Worm (Caenorhabditis elegans) whole organism, L4 larva: ENCODE measurements around the gene sdz-32.

ENCODE experiments used
- D1046.2 ChIP-seq: fragments of 200-800 bp; sonication (Bioruptor generic); IDR thresholded peaks from 2 replicates; pipeline ENCODE4 v1.3.6; 2022; ENCODE audit warnings: missing genetic modification characterization, missing compliant biosample characterization
- F26F4.8 ChIP-seq: fragments of 200-800 bp; sonication (Bioruptor generic); conservative IDR thresholded peaks from 2 replicates; pipeline ENCODE4 v1.3.6; 2022; ENCODE audit warnings: missing genetic modification characterization, missing compliant biosample characterization
- F37D6.2 ChIP-seq: sonication (generic microtip); optimal IDR thresholded peaks from 2 replicates; lab custom pipeline; 2016; ENCODE audit warnings: mild to moderate bottlenecking, missing genetic modification characterization, missing compliant biosample characterization
- F44E2.7 ChIP-seq: fragments of 200-800 bp; sonication (Bioruptor generic); IDR thresholded peaks from 2 replicates; pipeline ENCODE4 v2.1.2; 2022; ENCODE audit warnings: missing genetic modification characterization, missing compliant biosample characterization
- T20F7.1 ChIP-seq: fragments of 200-800 bp; sonication (Bioruptor generic); optimal IDR thresholded peaks from 2 replicates; lab custom pipeline; 2018; ENCODE audit warnings: mild to moderate bottlenecking, missing genetic modification characterization, missing compliant biosample characterization
- T26A8.4 ChIP-seq: fragments of 200-800 bp; sonication (Bioruptor generic); IDR thresholded peaks from 2 replicates; pipeline ENCODE4 v1.3.6; 2022; ENCODE audit warnings: missing genetic modification characterization, missing compliant biosample characterization
- Y105C5A.15 ChIP-seq: fragments of 200-800 bp; sonication (Bioruptor generic); IDR thresholded peaks from 2 replicates; pipeline ENCODE4 v1.3.6; 2022; ENCODE audit warnings: missing genetic modification characterization, missing compliant biosample characterization
- Y5F2A.4 ChIP-seq: fragments of 200-800 bp; sonication (Bioruptor generic); optimal IDR thresholded peaks from 2 replicates; lab custom pipeline; 2018; ENCODE audit warnings: mild to moderate bottlenecking, missing genetic modification characterization, missing compliant biosample characterization
- ZK546.5 ChIP-seq, 2 experiments: sonication (generic microtip); optimal IDR thresholded peaks; 2 replicates each; lab custom pipeline; 2017; ENCODE audit warnings: missing biosample characterization in 2 of 2, missing genetic modification characterization in 2 of 2
- ceh-28 ChIP-seq: fragments of 150-350 bp; optimal IDR thresholded peaks from 2 replicates; lab custom pipeline; 2014; ENCODE audit warnings: missing biosample characterization, missing genetic modification reagents, missing genetic modification characterization
- ceh-32 ChIP-seq: sonication (generic microtip); optimal IDR thresholded peaks from 2 replicates; lab custom pipeline; 2016; ENCODE audit warnings: mild to moderate bottlenecking, missing genetic modification characterization, missing compliant biosample characterization; ENCODE audit not compliant: poor library complexity
- ceh-62 ChIP-seq: sonication (generic microtip); optimal IDR thresholded peaks from 2 replicates; lab custom pipeline; 2017; ENCODE audit warnings: missing biosample characterization, missing genetic modification characterization
- ceh-82 ChIP-seq: sonication (generic microtip); optimal IDR thresholded peaks from 2 replicates; lab custom pipeline; 2017; ENCODE audit warnings: missing biosample characterization, missing genetic modification characterization
- cey-2 ChIP-seq: sonication (generic microtip); optimal IDR thresholded peaks from 3 replicates; lab custom pipeline; 2017; ENCODE audit warnings: missing genetic modification characterization, mild to moderate bottlenecking, missing compliant biosample characterization, antibody characterized with exemption, borderline replicate concordance; ENCODE audit not compliant: insufficient read depth
- daf-16 ChIP-seq, 3 experiments: sonication (generic microtip); optimal IDR thresholded peaks; 2 replicates each; lab custom pipeline; 2016 to 2017; ENCODE audit warnings: missing genetic modification characterization in 3 of 3, missing genetic modification reagents in 3 of 3, mild to moderate bottlenecking in 2 of 3, missing compliant biosample characterization in 2 of 3, missing biosample characterization in 1 of 3, moderate library complexity in 1 of 3
- daf-8 ChIP-seq: fragments of 200-800 bp; sonication (Bioruptor generic); IDR thresholded peaks from 2 replicates; pipeline ENCODE4 v1.3.6; 2022; ENCODE audit warnings: missing genetic modification characterization, missing compliant biosample characterization
- dmd-6 ChIP-seq: fragments of 200-800 bp; sonication (Bioruptor generic); IDR thresholded peaks from 2 replicates; pipeline ENCODE4 v1.3.6; 2022; ENCODE audit warnings: missing genetic modification reagents, missing genetic modification characterization, missing compliant biosample characterization
- dmd-8 ChIP-seq: fragments of 200-800 bp; sonication (Bioruptor generic); IDR thresholded peaks from 2 replicates; pipeline ENCODE4 v1.3.6; 2022; ENCODE audit warnings: missing genetic modification characterization, missing compliant biosample characterization
- dpl-1 ChIP-seq: fragments of 150-350 bp; optimal IDR thresholded peaks from 2 replicates; lab custom pipeline; 2014; ENCODE audit warnings: missing biosample characterization, missing genetic modification reagents, missing genetic modification characterization
- dve-1 ChIP-seq: sonication (generic microtip); optimal IDR thresholded peaks from 2 replicates; lab custom pipeline; 2017; ENCODE audit warnings: antibody characterized with exemption, mild to moderate bottlenecking, missing genetic modification characterization, missing compliant biosample characterization; ENCODE audit not compliant: insufficient read depth
- fkh-10 ChIP-seq: fragments of 150-350 bp; optimal IDR thresholded peaks from 2 replicates; lab custom pipeline; 2014; ENCODE audit warnings: missing biosample characterization, missing genetic modification reagents, missing genetic modification characterization
- hif-1 ChIP-seq, 2 experiments: sonication (generic microtip); optimal IDR thresholded peaks; 2 replicates each; lab custom pipeline; 2016 to 2017; ENCODE audit warnings: missing compliant biosample characterization in 2 of 2, missing genetic modification characterization in 2 of 2, missing genetic modification reagents in 2 of 2, missing genotype in 2 of 2, mild to moderate bottlenecking in 1 of 2
- hlh-11 ChIP-seq: fragments of 200-800 bp; sonication (Bioruptor generic); optimal IDR thresholded peaks from 2 replicates; lab custom pipeline; 2018; ENCODE audit warnings: mild to moderate bottlenecking, missing genetic modification characterization, missing compliant biosample characterization
- lim-7 ChIP-seq: fragments of 200-800 bp; sonication (Bioruptor generic); IDR thresholded peaks from 2 replicates; pipeline ENCODE4 v1.3.6; 2022; ENCODE audit warnings: missing genetic modification characterization, missing compliant biosample characterization
- lin-13 ChIP-seq: fragments of 150-350 bp; optimal IDR thresholded peaks from 2 replicates; lab custom pipeline; 2014; ENCODE audit warnings: missing biosample characterization, missing genetic modification reagents, missing genetic modification characterization
- lin-38 ChIP-seq: fragments of 200-800 bp; sonication (Bioruptor generic); IDR thresholded peaks from 2 replicates; pipeline ENCODE4 v1.3.6; 2022; ENCODE audit warnings: missing genetic modification reagents, missing genetic modification characterization, missing compliant biosample characterization
- madf-5 ChIP-seq, 2 experiments: fragments of 200-800 bp; sonication (Bioruptor generic); IDR thresholded peaks; 2 replicates each; pipeline ENCODE4 v1.3.6; 2022; ENCODE audit warnings: missing compliant biosample characterization in 2 of 2, missing genetic modification characterization in 2 of 2
- mep-1 ChIP-seq: fragments of 150-350 bp; sonication (generic microtip); optimal IDR thresholded peaks from 3 replicates; lab custom pipeline; 2014; ENCODE audit warnings: missing biosample characterization, missing genetic modification characterization
- mxl-3 ChIP-seq: fragments of 200-800 bp; sonication (Bioruptor generic); optimal IDR thresholded peaks from 2 replicates; lab custom pipeline; 2018; ENCODE audit warnings: mild to moderate bottlenecking, missing genetic modification characterization, missing compliant biosample characterization
- nhr-237 ChIP-seq: sonication (generic microtip); optimal IDR thresholded peaks from 2 replicates; lab custom pipeline; 2017; ENCODE audit warnings: missing biosample characterization, missing genetic modification characterization
- nhr-25 ChIP-seq: sonication (generic microtip); optimal IDR thresholded peaks from 2 replicates; lab custom pipeline; 2017; ENCODE audit warnings: missing genetic modification characterization, mild to moderate bottlenecking, missing compliant biosample characterization, antibody characterized with exemption, moderate library complexity, borderline replicate concordance; ENCODE audit not compliant: insufficient read depth
- nhr-41 ChIP-seq: fragments of 200-800 bp; sonication (Bioruptor generic); IDR thresholded peaks from 2 replicates; pipeline ENCODE4 v1.3.6; 2022; ENCODE audit warnings: missing genetic modification reagents, missing genetic modification characterization, missing compliant biosample characterization
- nhr-48 ChIP-seq: sonication (generic microtip); optimal IDR thresholded peaks from 2 replicates; lab custom pipeline; 2016; ENCODE audit warnings: mild to moderate bottlenecking, missing genetic modification characterization, missing compliant biosample characterization
- nhr-6 ChIP-seq: fragments of 150-350 bp; optimal IDR thresholded peaks from 2 replicates; lab custom pipeline; 2014; ENCODE audit warnings: missing biosample characterization, missing genetic modification characterization
- nhr-76 ChIP-seq: fragments of 150-350 bp; optimal IDR thresholded peaks from 2 replicates; lab custom pipeline; 2014; ENCODE audit warnings: missing biosample characterization, missing genetic modification characterization
- pha-4 ChIP-seq, 2 experiments: fragments of 150-350 bp in 1 of 2; fragments of 200-800 bp in 1 of 2; sonication (Bioruptor generic) in 1 of 2; IDR thresholded peaks in 1 of 2; optimal IDR thresholded peaks in 1 of 2; 2 replicates each; pipeline versions ENCODE4 v1.3.6 to Lab custom; 2014 to 2022; ENCODE audit warnings: missing genetic modification characterization in 2 of 2, missing genetic modification reagents in 2 of 2, missing biosample characterization in 1 of 2, missing compliant biosample characterization in 1 of 2
- php-3 ChIP-seq: fragments of 200-800 bp; sonication (Bioruptor generic); IDR thresholded peaks from 2 replicates; pipeline ENCODE4 v1.3.6; 2022; ENCODE audit warnings: missing genetic modification reagents, missing genetic modification characterization, missing compliant biosample characterization
- pqm-1 ChIP-seq: sonication (generic microtip); optimal IDR thresholded peaks from 2 replicates; lab custom pipeline; 2017; ENCODE audit warnings: missing biosample characterization, missing genetic modification characterization
- skn-1 ChIP-seq: fragments of 150-350 bp; optimal IDR thresholded peaks from 2 replicates; lab custom pipeline; 2014; ENCODE audit warnings: missing biosample characterization, missing genetic modification characterization
- snpc-1.2 ChIP-seq: fragments of 200-800 bp; sonication (Bioruptor generic); IDR thresholded peaks from 2 replicates; pipeline ENCODE4 v1.3.6; 2022; ENCODE audit warnings: missing genetic modification reagents, missing genetic modification characterization, missing compliant biosample characterization
- snpc-4 ChIP-seq: fragments of 150-350 bp; optimal IDR thresholded peaks from 2 replicates; lab custom pipeline; 2014; ENCODE audit warnings: missing biosample characterization, missing genetic modification characterization
- spr-1 ChIP-seq: sonication (generic microtip); optimal IDR thresholded peaks from 2 replicates; lab custom pipeline; 2016; ENCODE audit warnings: mild to moderate bottlenecking, missing genetic modification characterization, missing compliant biosample characterization
- spr-3 ChIP-seq: fragments of 200-800 bp; sonication (Bioruptor generic); optimal IDR thresholded peaks from 2 replicates; lab custom pipeline; 2018; ENCODE audit warnings: mild to moderate bottlenecking, missing genetic modification characterization, missing compliant biosample characterization
- tra-1 ChIP-seq: fragments of 200-800 bp; sonication (Bioruptor generic); IDR thresholded peaks from 2 replicates; pipeline ENCODE4 v1.3.6; 2022; ENCODE audit warnings: missing genetic modification reagents, missing genetic modification characterization, missing compliant biosample characterization
- unc-130 ChIP-seq: sonication (generic microtip); optimal IDR thresholded peaks from 2 replicates; lab custom pipeline; 2016; ENCODE audit warnings: missing genetic modification reagents, missing genetic modification characterization, missing compliant biosample characterization
- zip-2 ChIP-seq: fragments of 150-350 bp; optimal IDR thresholded peaks from 2 replicates; lab custom pipeline; 2014; ENCODE audit warnings: missing biosample characterization, missing genetic modification characterization
- ztf-11 ChIP-seq: fragments of 150-350 bp; optimal IDR thresholded peaks from 2 replicates; lab custom pipeline; 2014; ENCODE audit warnings: missing biosample characterization, missing genetic modification characterization

Gene sdz-32

DNA sequence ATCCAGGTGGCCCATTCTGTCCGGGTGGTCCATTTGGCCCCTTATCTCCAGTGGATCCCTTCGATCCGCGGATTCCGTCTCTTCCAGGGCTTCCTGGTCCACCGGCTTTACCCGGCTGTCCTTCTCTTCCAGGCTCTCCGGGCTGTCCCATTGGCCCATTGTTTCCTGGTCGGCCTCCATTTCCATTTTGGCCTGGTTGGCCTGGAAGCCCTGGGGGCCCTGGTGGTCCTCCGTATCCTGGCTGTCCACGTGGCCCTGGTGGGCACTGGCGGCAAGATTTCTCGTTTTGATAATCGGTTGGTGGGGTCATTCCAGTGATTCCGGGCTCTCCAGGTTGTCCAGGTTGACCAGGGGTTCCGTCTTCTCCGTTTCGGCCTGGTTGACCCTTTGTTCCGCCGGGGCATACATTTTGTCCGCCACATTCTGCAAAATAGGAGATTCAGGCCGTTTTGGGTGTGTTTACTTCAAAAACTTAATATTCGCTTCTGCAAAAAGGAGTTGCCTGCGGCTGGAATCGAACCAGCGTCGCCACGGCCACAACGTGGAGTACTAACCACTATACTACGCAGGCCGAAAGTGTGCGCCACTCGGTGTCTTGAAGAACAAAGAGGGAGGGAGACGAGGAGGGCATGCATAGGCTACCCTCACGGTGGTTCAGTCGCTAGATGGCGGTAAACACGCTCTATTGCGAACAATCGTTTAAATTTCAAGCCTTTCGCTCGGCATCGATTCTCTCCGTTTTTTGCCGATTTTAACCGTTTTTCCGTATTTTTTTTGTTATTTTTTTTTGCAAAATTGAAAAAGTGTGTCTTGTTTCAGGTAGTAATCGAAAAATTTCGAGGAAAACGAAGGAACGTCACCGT, 47.4 kb downstream of the sdz-32 start, which contains the start of gene W09G10.9 (continued):
- peak; percentile 87 for TF ChIP-seq T26A8.4 (GFP tag; lab: Robert Waterston, UW)
- 0 out of 2 replicates have a peak, but pooled peaks have one; percentile 37 for TF ChIP-seq tra-1 (GFP tag; lab: Robert Waterston, UW)
- peak; percentile 75; the same call in 1 of the 2 replicates for TF ChIP-seq D1046.2
- no peak for TF ChIP-seq nhr-48 (tag; lab: Kevin White, UChicago)
- TF ChIP-seq F37D6.2 (tag; lab: Kevin White, UChicago) = no peak
- peak in 1 of 2 experiments; percentile 25 for TF ChIP-seq hif-1 (tag; optimal IDR thresholded peaks at IDR 0.05; lab: Kevin White, UChicago)
- peak; percentile 9 for TF ChIP-seq spr-3 (GFP tag; lab: Kevin White, UChicago)
- TF ChIP-seq nhr-25 (tag; lab: Kevin White, UChicago) = no peak
- TF ChIP-seq spr-1 (tag; lab: Kevin White, UChicago) = peak; percentile 20
- no peak for TF ChIP-seq zip-2 (tag; lab: Kevin White, UChicago)
- 0 out of 2 replicates have a peak, but pooled peaks have one; percentile 23 for TF ChIP-seq F26F4.8 (GFP tag; lab: Robert Waterston, UW)
- no peak for TF ChIP-seq Y5F2A.4 (GFP tag; lab: Kevin White, UChicago)
- TF ChIP-seq lin-13 (GFP tag; lab: Kevin White, UChicago) = peak; percentile 80
- no peak for TF ChIP-seq ceh-82 (tag; lab: Kevin White, UChicago)
- no peak for TF ChIP-seq ceh-28 (tag; lab: Kevin White, UChicago)
- peak; percentile 90 for TF ChIP-seq pha-4 (GFP tag; IDR thresholded peaks at IDR 0.05; lab: Robert Waterston, UW)
- no peak for TF ChIP-seq pha-4 (tag; optimal IDR thresholded peaks at IDR 0.05; lab: Kevin White, UChicago)
- no peak for TF ChIP-seq Y105C5A.15 (GFP tag; lab: Robert Waterston, UW)
- peak; percentile 15 for TF ChIP-seq mxl-3 (GFP tag; lab: Kevin White, UChicago)
- peak; percentile 32 for TF ChIP-seq unc-130 (GFP tag; lab: Kevin White, UChicago)
- TF ChIP-seq ztf-11 (tag; lab: Kevin White, UChicago) = no peak
- TF ChIP-seq dmd-8 (GFP tag; lab: Robert Waterston, UW) = peak; percentile 87
- TF ChIP-seq skn-1 (tag; lab: Kevin White, UChicago) = no peak
- peak in 1 of 2 experiments; percentile 29 for TF ChIP-seq daf-16 (GFP tag; optimal IDR thresholded peaks at IDR 0.05; lab: Kevin White, UChicago)
- TF ChIP-seq daf-16 (tag; optimal IDR thresholded peaks at IDR 0.05; lab: Kevin White, UChicago) = peak; percentile 54
- TF ChIP-seq F44E2.7 (GFP tag; lab: Robert Waterston, UW) = 0 out of 2 replicates have a peak, but pooled peaks have one; percentile 37
- no peak for TF ChIP-seq nhr-76 (tag; lab: Kevin White, UChicago)
- TF ChIP-seq ceh-32 (tag; lab: Kevin White, UChicago) = no peak
- TF ChIP-seq cey-2 (tag; lab: Kevin White, UChicago) = no peak
- peak; percentile 44 for TF ChIP-seq hlh-11 (tag; lab: Kevin White, UChicago)
- no peak for TF ChIP-seq T20F7.1 (GFP tag; lab: Kevin White, UChicago)
- 0 out of 2 replicates have a peak, but pooled peaks have one; percentile 11 for TF ChIP-seq nhr-41
- TF ChIP-seq ZK546.5 (tag; optimal IDR thresholded peaks at IDR 0.05; lab: Kevin White, UChicago) = no peak
- TF ChIP-seq ceh-62 (tag; lab: Kevin White, UChicago) = no peak
- TF ChIP-seq fkh-10 (GFP tag; lab: Kevin White, UChicago) = no peak
- peak; percentile 28 for TF ChIP-seq dpl-1 (GFP tag; lab: Kevin White, UChicago)
- peak; percentile 86 for TF ChIP-seq lim-7
- TF ChIP-seq mep-1 (tag; lab: Kevin White, UChicago) = peak; percentile 71
- TF ChIP-seq pqm-1 = no peak
- no peak for TF ChIP-seq nhr-6 (tag; lab: Kevin White, UChicago)
- TF ChIP-seq lin-38 (GFP tag; lab: Robert Waterston, UW) = peak; percentile 95
- no peak for TF ChIP-seq madf-5 (GFP tag; IDR thresholded peaks at IDR 0.05; lab: Robert Waterston, UW)
- peak; percentile 25 for TF ChIP-seq dve-1 (tag; lab: Kevin White, UChicago)
- TF ChIP-seq dmd-6 (GFP tag; lab: Robert Waterston, UW) = peak; percentile 82
- TF ChIP-seq snpc-4 (tag; lab: Kevin White, UChicago) = no peak
- 0 out of 2 replicates have a peak, but pooled peaks have one; percentile 22 for TF ChIP-seq snpc-1.2
- no peak for TF ChIP-seq nhr-237 (tag; lab: Kevin White, UChicago)
- TF ChIP-seq daf-8 = 0 out of 2 replicates have a peak, but pooled peaks have one; percentile 47
- 0 out of 2 replicates have a peak, but pooled peaks have one; percentile 42 for TF ChIP-seq php-3
